Worm (Caenorhabditis elegans) whole organism, L4/young adult: ENCODE measurements around the gene msp-10.

Source experiments
- W03F9.2 ChIP-seq: fragments of 150-350 bp; optimal IDR thresholded peaks from 2 replicates; lab custom pipeline; 2014; ENCODE audit warnings: missing biosample characterization, missing genetic modification characterization
- dao-5 ChIP-seq: sonication (generic microtip); optimal IDR thresholded peaks from 2 replicates; lab custom pipeline; 2016; ENCODE audit warnings: missing genotype, missing genetic modification characterization, moderate library complexity, missing compliant biosample characterization
- him-1 ChIP-seq: sonication (generic microtip); optimal IDR thresholded peaks from 2 replicates; lab custom pipeline; 2016; ENCODE audit warnings: missing genotype, missing genetic modification reagents, missing genetic modification characterization, missing compliant biosample characterization

- no peak for TF ChIP-seq W03F9.2 (tag; lab: Kevin White, UChicago)
- TF ChIP-seq dao-5 (tag; lab: Kevin White, UChicago): no peak
- no peak for TF ChIP-seq him-1
Measured at ce11 chrIV:9811487-9811886, 26.0 kb upstream of the msp-10 start.
